Fruit fly (Drosophila melanogaster) Kc167 (cell line): ENCODE results near the gene AstA-R1.

ENCODE experiments used
- h ChIP-seq: fragments of >200 bp; optimal IDR thresholded peaks from 3 replicates; lab custom pipeline; 2018; ENCODE audit warnings: missing external identifiers
- insv ChIP-seq: fragments of >200 bp; optimal IDR thresholded peaks from 3 replicates; lab custom pipeline; 2018; ENCODE audit warnings: missing external identifiers
- psq ChIP-seq: fragments of >200 bp; optimal IDR thresholded peaks from 2 replicates; lab custom pipeline; 2017; ENCODE audit warnings: missing external identifiers

DNA sequence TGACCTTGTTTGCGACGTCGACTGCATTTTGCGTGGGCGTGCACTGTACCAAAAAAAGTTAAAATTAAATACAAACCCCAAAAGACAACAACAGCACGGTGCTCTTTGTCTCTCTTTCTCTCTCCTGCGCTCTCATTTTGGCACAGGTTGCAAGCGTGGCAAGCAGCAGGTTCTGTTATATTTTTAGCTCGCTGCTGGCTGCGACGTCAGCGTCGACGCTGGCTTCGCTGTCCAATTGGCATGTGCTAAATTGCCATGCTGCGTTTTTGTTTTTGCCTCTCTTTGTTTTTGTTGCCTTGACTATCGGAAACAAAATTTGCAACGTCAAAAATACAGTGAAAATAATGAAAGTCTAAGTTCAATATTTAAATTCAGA is 120.4 kb downstream of the AstA-R1 start:
- TF ChIP-seq insv (no peak), h (no peak), psq (lab: Kevin White, UChicago) (no peak)
